Worm (Caenorhabditis elegans) whole organism, L2 larva: ENCODE results near the gene C05D12.5.

Experiments
- ZK546.5 ChIP-seq: sonication (generic microtip); optimal IDR thresholded peaks from 2 replicates; lab custom pipeline; 2017; ENCODE audit warnings: missing biosample characterization, missing genetic modification characterization
- alr-1 ChIP-seq: fragments of 150-350 bp; optimal IDR thresholded peaks from 2 replicates; lab custom pipeline; 2014; ENCODE audit warnings: missing biosample characterization, missing genetic modification characterization
- aly-2 ChIP-seq: fragments of 150-350 bp; optimal IDR thresholded peaks from 2 replicates; lab custom pipeline; 2014; ENCODE audit warnings: missing biosample characterization, missing genetic modification characterization
- ama-1 ChIP-seq: fragments of 150-350 bp; optimal IDR thresholded peaks from 2 replicates; lab custom pipeline; 2018; ENCODE audit warnings: inconsistent platforms
- blmp-1 ChIP-seq: sonication (generic microtip); optimal IDR thresholded peaks from 2 replicates; lab custom pipeline; 2017; ENCODE audit warnings: missing genetic modification characterization, mild to moderate bottlenecking, missing compliant biosample characterization, antibody characterized with exemption, moderate library complexity; ENCODE audit not compliant: insufficient read depth
- ceh-82 ChIP-seq: fragments of 150-350 bp; optimal IDR thresholded peaks from 2 replicates; lab custom pipeline; 2014; ENCODE audit warnings: missing biosample characterization, missing genetic modification characterization
- crh-2 ChIP-seq: sonication (generic microtip); optimal IDR thresholded peaks from 2 replicates; lab custom pipeline; 2017; ENCODE audit warnings: missing biosample characterization, missing genetic modification characterization
- dmd-4 ChIP-seq: sonication (generic microtip); optimal IDR thresholded peaks from 2 replicates; lab custom pipeline; 2017; ENCODE audit warnings: missing biosample characterization, missing genetic modification characterization
- egl-27 ChIP-seq: sonication (generic microtip); optimal IDR thresholded peaks from 3 replicates; lab custom pipeline; 2017; ENCODE audit warnings: missing biosample characterization, missing genetic modification reagents, missing genetic modification characterization
- elt-3 ChIP-seq: sonication (generic microtip); optimal IDR thresholded peaks from 2 replicates; lab custom pipeline; 2017; ENCODE audit warnings: missing biosample characterization, missing genetic modification characterization
- fos-1 ChIP-seq: fragments of 150-350 bp; optimal IDR thresholded peaks from 2 replicates; lab custom pipeline; 2014; ENCODE audit warnings: missing biosample characterization, missing genetic modification characterization
- lin-11 ChIP-seq: fragments of 150-350 bp; sonication (generic microtip); optimal IDR thresholded peaks from 2 replicates; lab custom pipeline; 2014; ENCODE audit warnings: missing biosample characterization, missing genetic modification characterization, inconsistent platforms, mixed read lengths
- lin-13 ChIP-seq: fragments of 150-350 bp; optimal IDR thresholded peaks from 2 replicates; lab custom pipeline; 2014; ENCODE audit warnings: missing biosample characterization, missing genetic modification reagents, missing genetic modification characterization
- lin-39 ChIP-seq: fragments of 150-350 bp; optimal IDR thresholded peaks from 2 replicates; lab custom pipeline; 2014; ENCODE audit warnings: missing biosample characterization, missing genetic modification reagents, missing genetic modification characterization
- mab-5 ChIP-seq: fragments of 150-350 bp; optimal IDR thresholded peaks from 2 replicates; lab custom pipeline; 2014; ENCODE audit warnings: missing biosample characterization, missing genetic modification characterization
- mbf-1 ChIP-seq: sonication (generic microtip); optimal IDR thresholded peaks from 2 replicates; lab custom pipeline; 2017; ENCODE audit warnings: missing biosample characterization, missing genetic modification characterization
- mdl-1 ChIP-seq, 2 experiments: fragments of 150-350 bp in 1 of 2; sonication (generic microtip) in 1 of 2; optimal IDR thresholded peaks; 2 replicates each; lab custom pipeline; 2017; ENCODE audit warnings: missing biosample characterization in 2 of 2, missing genetic modification characterization in 2 of 2
- nhr-10 ChIP-seq: sonication (generic microtip); optimal IDR thresholded peaks from 2 replicates; lab custom pipeline; 2017; ENCODE audit warnings: missing biosample characterization, missing genetic modification characterization
- nhr-11 ChIP-seq: fragments of 150-350 bp; optimal IDR thresholded peaks from 2 replicates; lab custom pipeline; 2014; ENCODE audit warnings: missing biosample characterization, missing genetic modification characterization
- nhr-12 ChIP-seq: fragments of 150-350 bp; optimal IDR thresholded peaks from 2 replicates; lab custom pipeline; 2014; ENCODE audit warnings: missing biosample characterization, missing genetic modification characterization
- nhr-129 ChIP-seq: fragments of 150-350 bp; optimal IDR thresholded peaks from 2 replicates; lab custom pipeline; 2014; ENCODE audit warnings: missing biosample characterization, missing genetic modification characterization
- nhr-6 ChIP-seq: fragments of 150-350 bp; optimal IDR thresholded peaks from 2 replicates; lab custom pipeline; 2014; ENCODE audit warnings: missing biosample characterization, missing genetic modification characterization
- nhr-77 ChIP-seq: fragments of 150-350 bp; optimal IDR thresholded peaks from 2 replicates; lab custom pipeline; 2014; ENCODE audit warnings: missing biosample characterization, missing genetic modification characterization
- peb-1 ChIP-seq: fragments of 150-350 bp; optimal IDR thresholded peaks from 2 replicates; lab custom pipeline; 2014; ENCODE audit warnings: missing biosample characterization, missing genetic modification characterization
- skn-1 ChIP-seq: sonication (generic microtip); optimal IDR thresholded peaks from 2 replicates; lab custom pipeline; 2017; ENCODE audit warnings: missing biosample characterization, missing genetic modification characterization
- sma-3 ChIP-seq: sonication (generic microtip); optimal IDR thresholded peaks from 2 replicates; lab custom pipeline; 2016; ENCODE audit warnings: missing genetic modification reagents, missing genetic modification characterization, missing compliant biosample characterization
- sma-9 ChIP-seq, 2 experiments: fragments of 150-350 bp in 1 of 2; sonication (generic microtip) in 1 of 2; optimal IDR thresholded peaks; 2 replicates each; lab custom pipeline; 2014 to 2016; ENCODE audit warnings: missing genetic modification characterization in 2 of 2, mild to moderate bottlenecking in 1 of 2, missing biosample characterization in 1 of 2, missing compliant biosample characterization in 1 of 2, missing genetic modification reagents in 1 of 2, moderate library complexity in 1 of 2
- snpc-4 ChIP-seq: fragments of 150-350 bp; optimal IDR thresholded peaks from 2 replicates; lab custom pipeline; 2014; ENCODE audit warnings: missing biosample characterization, missing genetic modification characterization
- unc-39 ChIP-seq: fragments of 150-350 bp; optimal IDR thresholded peaks from 2 replicates; lab custom pipeline; 2014; ENCODE audit warnings: missing biosample characterization, missing genetic modification characterization
- unc-55 ChIP-seq: fragments of 150-350 bp; sonication (generic microtip); optimal IDR thresholded peaks from 3 replicates; lab custom pipeline; 2014; ENCODE audit warnings: missing biosample characterization, missing genetic modification reagents, missing genetic modification characterization
- unc-62 ChIP-seq: fragments of 150-350 bp; optimal IDR thresholded peaks from 2 replicates; lab custom pipeline; 2014; ENCODE audit warnings: missing biosample characterization, missing genetic modification reagents, missing genetic modification characterization
- ztf-11 ChIP-seq: sonication (generic microtip); optimal IDR thresholded peaks from 2 replicates; lab custom pipeline; 2017; ENCODE audit warnings: missing biosample characterization, missing genetic modification characterization
- ztf-4 ChIP-seq: fragments of 150-350 bp; optimal IDR thresholded peaks from 2 replicates; lab custom pipeline; 2014; ENCODE audit warnings: missing biosample characterization, missing genetic modification characterization

Gene C05D12.5

DNA sequence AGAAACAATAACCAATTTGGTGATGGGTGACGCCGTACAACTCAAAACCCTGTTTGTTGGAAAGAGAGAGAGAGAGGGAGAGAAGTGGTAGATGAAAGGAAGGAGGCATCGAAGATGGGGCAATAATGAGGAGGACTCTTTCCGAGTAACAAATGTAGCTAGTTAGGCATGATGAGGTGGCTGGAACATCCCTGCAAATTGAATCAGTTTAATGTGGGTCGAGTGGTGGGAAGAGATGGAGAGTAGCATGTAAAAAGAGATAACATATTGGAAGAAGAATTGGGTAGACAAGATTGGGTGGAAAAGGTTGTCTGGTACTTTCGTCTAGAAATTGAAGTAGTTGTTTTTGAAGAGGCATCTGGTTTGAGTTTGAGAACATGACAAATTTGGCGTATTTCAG is 37.8 kb upstream of the C05D12.5 start:
- no peak for TF ChIP-seq skn-1 (tag; lab: Kevin White, UChicago)
- no peak for TF ChIP-seq nhr-129
- no peak for TF ChIP-seq mbf-1 (tag; lab: Kevin White, UChicago)
- no peak for TF ChIP-seq ama-1
- no peak for TF ChIP-seq unc-55 (GFP tag; lab: Kevin White, UChicago)
- TF ChIP-seq mdl-1 (tag; optimal IDR thresholded peaks at IDR 0.05; lab: Kevin White, UChicago) = no peak
- no peak for TF ChIP-seq dmd-4 (tag; lab: Kevin White, UChicago)
- no peak for TF ChIP-seq aly-2
- no peak for TF ChIP-seq sma-3 (GFP tag; lab: Kevin White, UChicago)
- TF ChIP-seq ZK546.5 (tag; lab: Kevin White, UChicago) = no peak
- no peak for TF ChIP-seq ztf-11 (tag; lab: Kevin White, UChicago)
- TF ChIP-seq nhr-11 (tag; lab: Kevin White, UChicago) = no peak
- no peak for TF ChIP-seq fos-1 (tag; lab: Kevin White, UChicago)
- no peak for TF ChIP-seq nhr-10 (tag; lab: Kevin White, UChicago)
- TF ChIP-seq lin-39 (tag; lab: Kevin White, UChicago) = no peak
- no peak for TF ChIP-seq nhr-77
- no peak for TF ChIP-seq elt-3 (tag; lab: Kevin White, UChicago)

- no peak for TF ChIP-seq dmd-4 (tag; lab: Kevin White, UChicago)
- TF ChIP-seq, all 48 proteins: peak for 0
Observed at ce11 chrII:11398787-11399186, 35.3 kb upstream of the C05D12.5 start.

DNA sequence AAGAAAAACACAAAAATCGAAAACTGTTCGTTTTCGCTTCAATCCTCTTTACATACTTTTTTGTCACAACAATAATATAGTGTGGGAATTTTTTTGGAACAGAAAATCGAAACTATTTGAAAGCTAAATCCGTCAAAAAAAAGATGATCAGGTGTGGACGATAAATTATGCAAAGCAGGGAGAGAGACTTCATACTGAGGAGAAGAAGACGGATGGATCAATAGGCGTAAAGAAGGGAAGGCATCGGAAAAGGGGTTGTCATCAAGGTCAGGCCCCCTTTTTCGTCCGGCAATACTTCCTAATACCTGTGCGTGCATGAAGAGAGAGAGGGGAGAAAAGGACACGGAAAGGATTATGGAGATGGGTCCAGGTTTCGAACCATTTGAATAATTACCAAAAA is 33.7 kb upstream of the C05D12.5 start:
- peak; percentile 7 for TF ChIP-seq nhr-129
- no peak for TF ChIP-seq dmd-4 (tag; lab: Kevin White, UChicago)

- no peak for TF ChIP-seq nhr-6 (tag; lab: Kevin White, UChicago)
- TF ChIP-seq nhr-12 (tag; lab: Kevin White, UChicago) = no peak
- TF ChIP-seq unc-39 (tag; lab: Kevin White, UChicago) = no peak
- TF ChIP-seq skn-1 (tag; lab: Kevin White, UChicago) = no peak
- TF ChIP-seq mbf-1 (tag; lab: Kevin White, UChicago) = no peak
- TF ChIP-seq mab-5 (tag; lab: Kevin White, UChicago) = no peak
- TF ChIP-seq unc-62 = no peak
- no peak for TF ChIP-seq blmp-1 (tag; lab: Kevin White, UChicago)
- no peak for TF ChIP-seq nhr-11 (tag; lab: Kevin White, UChicago)
- TF ChIP-seq unc-55 (GFP tag; lab: Kevin White, UChicago) = no peak
- TF ChIP-seq snpc-4 = no peak
- no peak for TF ChIP-seq alr-1 (tag; lab: Kevin White, UChicago)
- no peak for TF ChIP-seq ama-1
- TF ChIP-seq lin-11 = no peak
- no peak for TF ChIP-seq peb-1 (tag; lab: Kevin White, UChicago)
- TF ChIP-seq lin-13 (GFP tag; lab: Kevin White, UChicago) = no peak
Observed at ce11 chrII:11409678-11410133, 24.3 kb upstream of the C05D12.5 start, which contains the start of gene C05D12.7. Gene C05D12.7 (plus strand): TSS chrII:11410083.

- TF ChIP-seq unc-62 (no peak), nhr-10 (tag; lab: Kevin White, UChicago) (no peak), mbf-1 (tag; lab: Kevin White, UChicago) (no peak), alr-1 (tag; lab: Kevin White, UChicago) (no peak), sma-3 (GFP tag; lab: Kevin White, UChicago) (no peak), snpc-4 (no peak), peb-1 (tag; lab: Kevin White, UChicago) (no peak), unc-39 (tag; lab: Kevin White, UChicago) (no peak), nhr-12 (tag; lab: Kevin White, UChicago) (no peak), crh-2 (no peak), ama-1 (no peak), egl-27 (no peak), ceh-82 (tag; lab: Kevin White, UChicago) (no peak), ztf-4 (tag; lab: Kevin White, UChicago) (no peak), nhr-6 (tag; lab: Kevin White, UChicago) (no peak), nhr-77 (no peak), mdl-1 (tag; optimal IDR thresholded peaks at IDR 0.05; lab: Kevin White, UChicago) (no peak), sma-9 (GFP tag; optimal IDR thresholded peaks at IDR 0.05; lab: Kevin White, UChicago) (no peak), sma-9 (tag; optimal IDR thresholded peaks at IDR 0.05; lab: Kevin White, UChicago) (no peak)
Observed at ce11 chrII:11415672-11416071, 18.4 kb upstream of the C05D12.5 start, which contains the start of gene C05D12.1. Gene C05D12.1 (minus strand): TSS chrII:11415772.
